Worm (Caenorhabditis elegans): ENCODE measurements around the gene C55B6.5.

Gene C55B6.5

DNA sequence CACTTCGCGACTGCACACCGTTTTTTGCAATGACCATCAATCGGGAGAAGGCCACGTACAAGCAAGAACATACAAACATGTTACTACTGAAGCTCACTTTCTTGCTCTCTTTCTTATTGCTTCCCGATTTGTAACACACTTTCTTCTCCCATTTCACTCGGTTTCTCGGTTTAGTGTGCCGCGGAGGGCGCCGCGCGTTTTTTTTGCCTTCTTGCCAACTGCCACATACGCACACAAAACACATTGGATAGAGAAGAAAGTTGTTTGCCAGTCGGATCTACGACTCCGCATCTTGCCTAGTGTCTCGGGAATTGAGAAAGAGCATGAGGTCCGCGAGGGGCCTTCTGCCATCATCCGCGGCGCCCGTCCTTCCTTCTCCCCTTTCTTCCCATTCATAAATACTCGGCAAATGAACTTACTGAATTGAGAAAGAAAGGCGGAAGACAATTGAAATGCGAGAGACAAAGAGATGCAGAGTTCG lies 29.7 kb upstream of the C55B6.5 start (continued):
- no peak for TF ChIP-seq ceh-32 (tag; optimal IDR thresholded peaks at IDR 0.05; ENCODE audit: poor library complexity)
- no peak for TF ChIP-seq spr-3 (GFP tag; optimal IDR thresholded peaks at IDR 0.05)
- TF ChIP-seq fos-1 (tag; optimal IDR thresholded peaks at IDR 0.05): no peak
- TF ChIP-seq daf-16 (GFP tag; optimal IDR thresholded peaks at IDR 0.05): peak in 1 of 2 experiments; percentile 36
- peak; percentile 64 for TF ChIP-seq daf-16 (tag; optimal IDR thresholded peaks at IDR 0.05)
- no peak for TF ChIP-seq T20F7.1 (GFP tag; optimal IDR thresholded peaks at IDR 0.05)
- TF ChIP-seq daf-19 (GFP tag; conservative IDR thresholded peaks at IDR 0.05): no peak
- TF ChIP-seq nhr-10 (tag; optimal IDR thresholded peaks at IDR 0.05): no peak
- no peak for TF ChIP-seq saeg-2 (GFP tag; IDR thresholded peaks at IDR 0.05)
- no peak for TF ChIP-seq nhr-237 (tag; optimal IDR thresholded peaks at IDR 0.05)
- TF ChIP-seq nhr-11 (tag; optimal IDR thresholded peaks at IDR 0.05): peak; percentile 25
- no peak for TF ChIP-seq ZK337.2 (GFP tag; IDR thresholded peaks at IDR 0.05)
- TF ChIP-seq dve-1 (tag; optimal IDR thresholded peaks at IDR 0.05; ENCODE audit: insufficient read depth): peak; percentile 12
- peak; percentile 34 for TF ChIP-seq ces-1 (GFP tag; optimal IDR thresholded peaks at IDR 0.05)
- TF ChIP-seq mdl-1 (tag; optimal IDR thresholded peaks at IDR 0.05): peak in 1 of 2 experiments; percentile 37
- TF ChIP-seq nhr-42 (GFP tag; IDR thresholded peaks at IDR 0.05): no peak
- TF ChIP-seq php-3 (GFP tag; IDR thresholded peaks at IDR 0.05): no peak
- peak; percentile 51; the same call in 1 of the 2 replicates for TF ChIP-seq dmd-6 (GFP tag; IDR thresholded peaks at IDR 0.05)
- no peak for TF ChIP-seq nhr-76 (tag; optimal IDR thresholded peaks at IDR 0.05)
- no peak for TF ChIP-seq lin-39 (tag; optimal IDR thresholded peaks at IDR 0.05)
- TF ChIP-seq nhr-48 (tag; optimal IDR thresholded peaks at IDR 0.05): no peak
- peak; percentile 70 for TF ChIP-seq hlh-11 (tag; optimal IDR thresholded peaks at IDR 0.05)
- no peak for TF ChIP-seq lin-29 (GFP tag; IDR thresholded peaks at IDR 0.05)
- peak; percentile 98 for TF ChIP-seq fkh-10 (GFP tag; optimal IDR thresholded peaks at IDR 0.05)
- TF ChIP-seq rbr-2 (tag; optimal IDR thresholded peaks at IDR 0.05): peak; percentile 68
- TF ChIP-seq mep-1 (tag; optimal IDR thresholded peaks at IDR 0.05): peak; percentile 81
- peak; percentile 49; the same call in 1 of the 2 replicates for TF ChIP-seq egl-43 (GFP tag; IDR thresholded peaks at IDR 0.05)
- TF ChIP-seq Y5F2A.4 (GFP tag; optimal IDR thresholded peaks at IDR 0.05): no peak
- TF ChIP-seq hmg-1.1 (GFP tag; IDR thresholded peaks at IDR 0.05): peak; percentile 79
- no peak for TF ChIP-seq arid-1 (GFP tag; conservative IDR thresholded peaks at IDR 0.05)
- TF ChIP-seq R02D3.7 (tag; optimal IDR thresholded peaks at IDR 0.05): no peak
- TF ChIP-seq tra-1 (GFP tag; IDR thresholded peaks at IDR 0.05): no peak
- TF ChIP-seq unc-39 (tag; optimal IDR thresholded peaks at IDR 0.05): no peak
- no peak for TF ChIP-seq daf-12 (tag; optimal IDR thresholded peaks at IDR 0.05)
- TF ChIP-seq nhr-102 (tag; optimal IDR thresholded peaks at IDR 0.05): no peak
- TF ChIP-seq gei-8 (GFP tag; optimal IDR thresholded peaks at IDR 0.05): no peak
- TF ChIP-seq F10B5.3 (tag; optimal IDR thresholded peaks at IDR 0.05): no peak
- no peak for TF ChIP-seq aly-2 (tag; optimal IDR thresholded peaks at IDR 0.05)
- TF ChIP-seq zfp-2 (tag; optimal IDR thresholded peaks at IDR 0.05): no peak
- TF ChIP-seq lin-1 (GFP tag; IDR thresholded peaks at IDR 0.05): 0 out of 2 replicates have a peak, but pooled peaks have one; percentile 22
- TF ChIP-seq ZK546.5 (tag; optimal IDR thresholded peaks at IDR 0.05): no peak
- no peak for TF ChIP-seq dpl-1 (GFP tag; optimal IDR thresholded peaks at IDR 0.05)
- TF ChIP-seq zag-1 (tag; optimal IDR thresholded peaks at IDR 0.05): no peak
- TF ChIP-seq vab-7 (GFP tag; IDR thresholded peaks at IDR 0.05): no peak
- no peak for TF ChIP-seq duxl-1 (tag; optimal IDR thresholded peaks at IDR 0.05; ENCODE audit: poor library complexity)
- peak in 1 of 2 experiments; percentile 78 for TF ChIP-seq hif-1 (tag; optimal IDR thresholded peaks at IDR 0.05)
- TF ChIP-seq F49E8.2 (tag; optimal IDR thresholded peaks at IDR 0.05; ENCODE audit: borderline replicate concordance): no peak
- no peak for TF ChIP-seq nhr-25 (tag; optimal IDR thresholded peaks at IDR 0.05; ENCODE audit: borderline replicate concordance, insufficient read depth)
- TF ChIP-seq lin-15B (tag; optimal IDR thresholded peaks at IDR 0.05): no peak
- TF ChIP-seq nhr-41 (GFP tag; IDR thresholded peaks at IDR 0.05): no peak
- TF ChIP-seq tag-97 (GFP tag; IDR thresholded peaks at IDR 0.05): no peak
